Worm (Caenorhabditis elegans) whole organism, L1 larva: ENCODE results near the gene srbc-9.

Source experiments
- nhr-28 ChIP-seq: fragments of 150-350 bp; optimal IDR thresholded peaks from 2 replicates; lab custom pipeline; 2014; ENCODE audit warnings: missing biosample characterization, missing genetic modification characterization
- snpc-4 ChIP-seq: fragments of 150-350 bp; optimal IDR thresholded peaks from 2 replicates; lab custom pipeline; 2014; ENCODE audit warnings: missing biosample characterization, missing genetic modification characterization
- unc-130 ChIP-seq: fragments of 150-350 bp; optimal IDR thresholded peaks from 2 replicates; lab custom pipeline; 2017; ENCODE audit warnings: missing biosample characterization, missing genetic modification characterization, inconsistent platforms
- unc-86 ChIP-seq: sonication (generic microtip); optimal IDR thresholded peaks from 2 replicates; lab custom pipeline; 2016; ENCODE audit warnings: missing genetic modification characterization, missing compliant biosample characterization

DNA sequence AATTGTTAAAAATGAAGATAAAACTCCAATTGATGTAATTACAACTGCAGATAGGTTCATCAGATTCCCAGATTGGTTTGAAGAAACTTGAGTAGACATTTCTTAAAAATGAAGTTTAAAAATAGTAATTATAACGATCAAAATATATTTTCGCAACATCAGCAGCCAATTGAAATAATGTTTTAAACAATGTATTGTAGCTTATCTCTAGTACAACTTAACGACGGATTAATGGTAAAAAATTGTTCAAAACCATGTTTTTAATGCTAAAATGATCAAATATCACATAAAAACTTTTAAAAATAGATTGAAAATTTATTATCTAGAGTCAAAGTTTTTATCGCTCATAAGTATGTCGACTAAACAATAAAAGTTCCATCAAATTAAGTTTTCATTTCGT is 4.9 kb upstream of the srbc-9 start, which contains the start of gene srbc-11:
- no peak for TF ChIP-seq snpc-4 (tag; lab: Kevin White, UChicago)
- no peak for TF ChIP-seq unc-130 (tag; lab: Kevin White, UChicago)
- no peak for TF ChIP-seq nhr-28 (tag; lab: Kevin White, UChicago)
- no peak for TF ChIP-seq unc-86 (tag; lab: Kevin White, UChicago)
